Worm (Caenorhabditis elegans): ENCODE results near the gene mbr-1.

The mbr-1 gene

ce11 chrX:10731837-10732236, 10.0 kb upstream of the mbr-1 start:
- TF ChIP-seq fkh-8 (tag; optimal IDR thresholded peaks at IDR 0.05) (no peak), sox-4 (tag; optimal IDR thresholded peaks at IDR 0.05) (no peak), lin-39 (tag; optimal IDR thresholded peaks at IDR 0.05) (no peak), efl-1 (optimal IDR thresholded peaks at IDR 0.05) (no peak), efl-1 (GFP tag; optimal IDR thresholded peaks at IDR 0.05 in 1 of 2) (peak in 1 of 2 experiments; percentile 76), aha-1 (tag; optimal IDR thresholded peaks at IDR 0.05) (no peak), zag-1 (tag; optimal IDR thresholded peaks at IDR 0.05) (no peak), lin-14 (GFP tag; optimal IDR thresholded peaks at IDR 0.05) (peak; percentile 26), nhr-77 (tag; optimal IDR thresholded peaks at IDR 0.05) (no peak), alr-1 (tag; optimal IDR thresholded peaks at IDR 0.05; ENCODE audit: borderline replicate concordance) (no peak), C04F5.9 (tag; optimal IDR thresholded peaks at IDR 0.05) (no peak), unc-130 (tag; optimal IDR thresholded peaks at IDR 0.05) (no peak), nhr-20 (tag; optimal IDR thresholded peaks at IDR 0.05) (peak; percentile 40), isw-1 (GFP tag; IDR thresholded peaks at IDR 0.05) (no peak), pax-3 (tag; optimal IDR thresholded peaks at IDR 0.05) (no peak), hlh-17 (GFP tag; optimal IDR thresholded peaks at IDR 0.05; ENCODE audit: borderline replicate concordance) (no peak), aly-2 (tag; optimal IDR thresholded peaks at IDR 0.05) (no peak), grh-1 (GFP tag; IDR thresholded peaks at IDR 0.05) (no peak), nhr-11 (tag; optimal IDR thresholded peaks at IDR 0.05) (no peak), nhr-84 (tag; optimal IDR thresholded peaks at IDR 0.05) (no peak), F16B12.6 (tag; optimal IDR thresholded peaks at IDR 0.05) (no peak), egl-27 (tag; optimal IDR thresholded peaks at IDR 0.05) (no peak), nhr-19 (GFP tag; conservative IDR thresholded peaks at IDR 0.05) (peak; percentile 14; the same call in 1 of the 2 replicates), sup-37 (GFP tag; optimal IDR thresholded peaks at IDR 0.05) (no peak), fkh-10 (GFP tag; optimal IDR thresholded peaks at IDR 0.05) (no peak), mep-1 (tag; optimal IDR thresholded peaks at IDR 0.05) (no peak), unc-62 (GFP tag; optimal IDR thresholded peaks at IDR 0.05) (no peak), nhr-71 (tag; optimal IDR thresholded peaks at IDR 0.05) (peak; percentile 26), nhr-237 (tag; optimal IDR thresholded peaks at IDR 0.05) (no peak), lsy-2 (tag; optimal IDR thresholded peaks at IDR 0.05) (no peak), lir-3 (tag; optimal IDR thresholded peaks at IDR 0.05; ENCODE audit: poor library complexity) (no peak), elt-2 (tag; optimal IDR thresholded peaks at IDR 0.05) (no peak), zip-4 (GFP tag; optimal IDR thresholded peaks at IDR 0.05) (no peak), nhr-28 (tag; optimal IDR thresholded peaks at IDR 0.05) (no peak), unc-98 (GFP tag; IDR thresholded peaks at IDR 0.05) (no peak), unc-86 (tag; optimal IDR thresholded peaks at IDR 0.05) (no peak), blmp-1 (tag; optimal IDR thresholded peaks at IDR 0.05) (no peak), tbx-2 (tag; optimal IDR thresholded peaks at IDR 0.05) (no peak), mab-9 (GFP tag; IDR thresholded peaks at IDR 0.05) (no peak), ceh-82 (tag; optimal IDR thresholded peaks at IDR 0.05) (no peak), ztf-4 (tag; optimal IDR thresholded peaks at IDR 0.05) (no peak), snpc-4 (tag; optimal IDR thresholded peaks at IDR 0.05) (no peak), mdl-1 (tag; optimal IDR thresholded peaks at IDR 0.05) (no peak), ama-1 (optimal IDR thresholded peaks at IDR 0.05) (no peak), snu-23 (GFP tag; optimal IDR thresholded peaks at IDR 0.05) (peak; percentile 46), irx-1 (tag; optimal IDR thresholded peaks at IDR 0.05) (no peak), fkh-4 (tag; optimal IDR thresholded peaks at IDR 0.05; ENCODE audit: borderline replicate concordance) (no peak), nhr-47 (tag; optimal IDR thresholded peaks at IDR 0.05) (peak; percentile 32), lin-13 (GFP tag; optimal IDR thresholded peaks at IDR 0.05) (no peak), lin-35 (GFP tag; optimal IDR thresholded peaks at IDR 0.05) (no peak), ceh-90 (tag; optimal IDR thresholded peaks at IDR 0.05) (no peak), ztf-11 (tag; optimal IDR thresholded peaks at IDR 0.05) (no peak), swsn-7 (tag; optimal IDR thresholded peaks at IDR 0.05) (peak; percentile 0), sptf-1 (tag; optimal IDR thresholded peaks at IDR 0.05) (no peak), vab-15 (tag; optimal IDR thresholded peaks at IDR 0.05) (no peak)
